Fruit fly (Drosophila melanogaster) whole organism, embryonic: Measurements from ENCODE around the gene dor.

Experiments
- Atf-2 ChIP-seq: fragments of 200-800 bp; sonication (Bioruptor generic); optimal IDR thresholded peaks from 2 replicates; lab custom pipeline; 2016; ENCODE audit warnings: missing biosample characterization, missing genetic modification characterization
- CG1024 ChIP-seq: fragments of 200-800 bp; sonication (Bioruptor generic); IDR thresholded peaks from 2 replicates; pipeline ENCODE4 v1.3.6; 2022; ENCODE audit warnings: missing biosample characterization, missing genetic modification characterization
- CG15073 ChIP-seq: fragments of 200-800 bp; sonication (Bioruptor generic); optimal IDR thresholded peaks from 2 replicates; lab custom pipeline; 2016; ENCODE audit warnings: missing biosample characterization, missing genetic modification characterization
- CG16779 ChIP-seq: fragments of 200-800 bp; sonication (Bioruptor generic); IDR thresholded peaks from 2 replicates; pipeline ENCODE4 v1.3.6; 2022; ENCODE audit warnings: missing biosample characterization, missing genetic modification characterization
- CG2678 ChIP-seq: fragments of 200-800 bp; sonication (Bioruptor generic); optimal IDR thresholded peaks from 3 replicates; lab custom pipeline; 2019; ENCODE audit warnings: missing biosample characterization, mild to moderate bottlenecking, missing genetic modification characterization, moderate library complexity
- CG6272 ChIP-seq: fragments of 200-800 bp; sonication (Bioruptor generic); IDR thresholded peaks from 2 replicates; pipeline ENCODE4 v1.3.6; 2022; ENCODE audit warnings: missing biosample characterization, missing genetic modification characterization
- Poxn ChIP-seq: fragments of 200-800 bp; sonication (Bioruptor generic); IDR thresholded peaks from 2 replicates; pipeline ENCODE4 v1.3.6; 2022; ENCODE audit warnings: missing biosample characterization, missing genetic modification characterization
- Sin3A ChIP-seq: fragments of >200 bp; optimal IDR thresholded peaks from 2 replicates; lab custom pipeline; 2018
- btn ChIP-seq: fragments of 200-800 bp; sonication (Bioruptor generic); optimal IDR thresholded peaks from 2 replicates; lab custom pipeline; 2016; ENCODE audit warnings: missing biosample characterization, missing genetic modification characterization
- croc ChIP-seq: fragments of 200-800 bp; sonication (Bioruptor generic); conservative IDR thresholded peaks from 3 replicates; pipeline ENCODE4 v1.3.6; 2022; ENCODE audit warnings: missing biosample characterization, missing genetic modification characterization
- peb ChIP-seq: fragments of 200-800 bp; sonication (Bioruptor generic); IDR thresholded peaks from 2 replicates; pipeline ENCODE4 v1.3.6; 2022; ENCODE audit warnings: missing biosample characterization, missing genetic modification characterization
- sens ChIP-seq: fragments of 200-800 bp; sonication (Bioruptor generic); peaks from one replicate; lab custom pipeline; 2016; ENCODE audit warnings: missing biosample characterization, missing genetic modification characterization

- TF ChIP-seq croc (GFP tag; lab: Robert Waterston, UW) (no peak), Sin3A (lab: Kevin White, UChicago) (no peak), CG2678 (no peak), CG6272 (GFP tag; lab: Robert Waterston, UW) (no peak), Atf-2 (GFP tag; lab: Kevin White, UChicago) (no peak), Poxn (no peak), peb (no peak), sens (GFP tag; lab: Kevin White, UChicago) (no peak), CG15073 (GFP tag; lab: Kevin White, UChicago) (no peak), btn (no peak), CG1024 (GFP tag; lab: Robert Waterston, UW) (no peak), CG16779 (GFP tag; lab: Robert Waterston, UW) (no peak)
Measured at dm6 chrX:1617673-1618608, 46.9 kb upstream of the dor start.
